Fruit fly (Drosophila melanogaster) whole organism: ENCODE results near the gene CaBP1.

Experiments used
- CG8478 ChIP-seq: fragments of >200 bp; optimal IDR thresholded peaks from 2 replicates; lab custom pipeline; 2018; ENCODE audit warnings: inconsistent platforms
- Dll ChIP-seq: fragments of >200 bp; optimal IDR thresholded peaks from 2 replicates; lab custom pipeline; 2017
- EcR ChIP-seq, 2 experiments: fragments of >200 bp; optimal IDR thresholded peaks; 2 replicates each; lab custom pipeline; 2017; ENCODE audit warnings: missing biosample characterization in 2 of 2, missing genetic modification characterization in 2 of 2, missing genetic modification reagents in 2 of 2
- pan ChIP-seq: fragments of >200 bp; optimal IDR thresholded peaks from 2 replicates; lab custom pipeline; 2017
- psq ChIP-seq: fragments of >200 bp; optimal IDR thresholded peaks from 2 replicates; lab custom pipeline; 2017
- usp ChIP-seq: fragments of >200 bp; optimal IDR thresholded peaks from 2 replicates; lab custom pipeline; 2017; ENCODE audit warnings: missing biosample characterization, missing genetic modification characterization, mixed read lengths

CaBP1 gene

DNA sequence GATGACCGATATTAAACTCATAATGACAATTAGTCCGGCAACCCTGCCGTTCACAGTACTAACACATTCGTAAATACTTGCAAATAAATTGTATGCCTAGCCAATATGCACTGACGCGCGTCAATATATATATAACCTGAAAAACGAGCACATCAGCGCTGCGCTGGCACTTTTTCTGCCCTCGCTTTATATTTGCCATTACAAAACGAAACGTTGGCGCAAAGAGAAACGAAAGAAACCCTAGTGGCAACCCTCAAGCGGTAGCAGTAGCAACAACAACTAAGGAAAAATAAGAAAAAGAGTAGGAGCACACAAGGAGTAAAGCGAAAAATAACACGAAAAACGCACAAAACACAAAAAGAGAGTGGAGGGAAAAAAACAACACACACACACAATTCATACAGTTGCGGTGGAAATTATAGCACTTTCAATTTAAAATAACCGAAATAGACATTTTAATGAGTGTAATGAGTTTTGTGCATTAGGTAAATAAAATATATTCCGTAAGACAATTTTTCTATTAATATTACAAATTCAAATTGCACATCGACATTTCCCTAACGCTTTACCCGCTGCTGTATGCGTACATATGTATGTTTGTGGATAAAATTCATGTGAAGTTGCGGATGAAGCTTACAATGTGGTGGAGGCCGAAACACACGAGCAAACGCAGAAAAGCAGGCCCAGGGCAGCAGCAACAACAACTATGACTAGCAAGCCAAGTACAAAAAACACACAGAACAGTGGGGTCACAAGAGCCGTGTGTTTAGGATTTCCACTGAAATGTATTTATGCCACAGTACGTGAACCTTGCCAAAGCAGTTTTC lies 5.6 kb downstream of the CaBP1 start:
- TF ChIP-seq usp (GFP tag; lab: Kevin White, UChicago) = no peak
- peak; percentile 75 for TF ChIP-seq psq
- no peak for TF ChIP-seq pan (lab: Kevin White, UChicago)

DNA sequence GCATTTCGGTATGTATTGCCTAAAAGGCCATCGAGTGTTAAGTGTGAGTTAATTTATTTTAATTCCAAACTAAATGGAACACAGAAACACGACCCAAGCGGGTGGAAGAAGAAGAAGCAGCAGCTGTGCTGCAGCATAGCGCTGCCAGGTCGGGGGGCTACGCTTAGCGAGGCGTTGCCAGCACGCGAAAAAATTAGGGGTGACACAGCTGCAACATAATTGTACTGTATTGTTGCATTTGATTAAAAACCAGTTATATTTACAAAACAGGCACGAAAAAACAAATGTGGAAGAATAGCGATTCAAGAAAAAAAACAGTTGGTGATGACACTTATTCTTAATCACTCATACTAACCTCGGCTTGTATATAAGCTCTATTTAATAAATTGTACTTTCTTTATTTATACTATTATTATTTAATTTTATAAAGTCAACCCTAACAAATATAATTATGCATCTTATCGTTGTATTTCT lies 6.3 kb downstream of the CaBP1 start:
- TF ChIP-seq psq (no peak), EcR (GFP tag; optimal IDR thresholded peaks at IDR 0.05; lab: Kevin White, UChicago) (no peak), CG8478 (lab: Kevin White, UChicago) (no peak)

DNA sequence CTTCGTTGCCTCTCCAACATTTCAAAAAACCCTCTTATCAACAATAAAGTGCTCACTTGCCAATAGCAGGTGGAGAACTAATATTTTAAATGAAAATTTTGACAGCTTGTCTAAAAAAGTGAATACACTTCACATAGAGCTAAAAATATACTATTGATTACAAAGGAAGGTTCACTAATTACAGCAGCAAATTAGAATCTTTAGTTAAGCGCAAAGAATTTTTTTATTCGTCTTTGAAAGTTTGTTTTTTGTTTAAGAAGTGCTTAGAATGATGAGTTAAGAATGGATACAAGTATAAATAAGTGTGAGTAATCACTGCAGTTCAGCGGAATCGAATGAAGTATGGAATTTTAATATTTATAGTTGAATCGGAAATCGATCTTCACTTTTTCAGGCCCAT lies 14.3 kb downstream of the CaBP1 start, which contains the start of gene CG44405:
TSS of gene CG44405 (minus strand) at position 101 of the 400 bp plus-strand sequence.
- TF ChIP-seq psq = no peak
- no peak for TF ChIP-seq Dll (lab: Kevin White, UChicago)
- TF ChIP-seq EcR (GFP tag; optimal IDR thresholded peaks at IDR 0.05; lab: Kevin White, UChicago) = no peak
- TF ChIP-seq usp (GFP tag; lab: Kevin White, UChicago) = no peak
- no peak for TF ChIP-seq CG8478 (lab: Kevin White, UChicago)
- TF ChIP-seq pan (lab: Kevin White, UChicago) = no peak

DNA sequence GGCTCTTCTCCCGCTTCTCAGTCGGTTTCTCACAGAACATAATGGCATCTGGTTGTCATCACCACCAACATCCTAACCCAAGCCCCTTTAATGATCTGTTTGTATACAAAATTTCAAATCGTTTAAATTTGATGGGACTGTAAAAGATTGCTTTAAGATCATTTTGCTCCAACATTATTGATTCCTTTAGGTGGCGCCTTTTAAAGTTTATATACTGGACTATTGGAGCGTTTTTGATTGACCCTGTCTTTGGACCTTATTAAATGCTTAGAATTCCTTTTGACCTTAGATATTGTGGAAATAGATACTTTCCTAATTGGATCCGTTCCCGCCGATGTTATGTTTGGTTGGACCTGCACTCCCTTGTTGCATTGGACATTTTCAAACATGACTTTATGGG lies 16.3 kb downstream of the CaBP1 start, which contains the start of gene CG42266:
TSS of gene CG42266 (minus strand) at position 101 of the 400 bp plus-strand sequence.
- TF ChIP-seq EcR (GFP tag; optimal IDR thresholded peaks at IDR 0.05; lab: Kevin White, UChicago) (no peak), usp (GFP tag; lab: Kevin White, UChicago) (no peak), pan (lab: Kevin White, UChicago) (no peak), Dll (lab: Kevin White, UChicago) (no peak), psq (no peak), CG8478 (lab: Kevin White, UChicago) (no peak)

DNA sequence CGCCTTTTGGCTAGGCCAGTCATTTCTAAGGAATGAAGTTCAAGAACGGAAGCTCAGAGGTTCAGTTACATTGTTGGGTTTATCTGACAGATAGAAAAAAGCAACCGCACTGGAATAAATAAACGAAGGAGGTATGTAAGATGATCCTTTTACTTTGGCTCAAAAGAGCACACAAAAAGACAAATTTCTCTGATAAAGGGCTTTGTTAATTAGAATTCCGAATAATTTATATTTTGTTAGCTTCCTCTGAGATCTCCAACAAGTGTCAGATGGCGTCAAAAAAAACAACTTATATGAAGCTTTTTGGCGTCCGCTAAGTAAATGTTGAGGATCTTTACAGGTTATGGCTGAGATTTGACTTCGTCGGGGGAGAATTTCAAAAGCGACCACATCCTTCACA lies 18.8 kb downstream of the CaBP1 start, which contains the start of gene CG31817:
TSS of gene CG31817 (minus strand) at position 101 of the 400 bp plus-strand sequence.
- TF ChIP-seq Dll (lab: Kevin White, UChicago) (no peak), pan (lab: Kevin White, UChicago) (no peak), EcR (GFP tag; optimal IDR thresholded peaks at IDR 0.05; lab: Kevin White, UChicago) (no peak), usp (GFP tag; lab: Kevin White, UChicago) (no peak), CG8478 (lab: Kevin White, UChicago) (no peak), psq (no peak)

DNA sequence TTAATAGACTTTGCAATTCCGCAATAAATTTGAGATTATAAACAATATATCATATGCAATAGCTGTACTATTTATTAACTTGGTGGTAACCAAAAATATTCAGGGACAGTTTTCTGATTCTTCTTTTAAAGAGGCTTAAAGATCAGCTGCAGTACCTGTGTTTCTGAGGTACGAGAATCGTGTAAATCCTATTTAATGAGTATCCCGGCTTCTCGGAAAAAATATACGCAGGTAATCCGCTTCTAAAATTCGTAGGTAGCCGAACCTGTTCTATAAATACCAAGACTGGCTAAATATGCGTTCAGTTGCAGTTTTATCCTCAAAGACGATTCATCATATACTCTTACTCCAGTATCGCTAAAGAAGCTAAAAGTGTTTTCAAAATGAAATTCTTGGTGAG lies 26.9 kb downstream of the CaBP1 start, which contains the start of gene CG4440:
TSS of gene CG4440 (plus strand) at position 301 of the 400 bp plus-strand sequence.
- TF ChIP-seq psq = no peak
- no peak for TF ChIP-seq CG8478 (lab: Kevin White, UChicago)
- no peak for TF ChIP-seq usp (GFP tag; lab: Kevin White, UChicago)
- TF ChIP-seq EcR (GFP tag; optimal IDR thresholded peaks at IDR 0.05; lab: Kevin White, UChicago) = no peak
- TF ChIP-seq pan (lab: Kevin White, UChicago) = no peak
- TF ChIP-seq Dll (lab: Kevin White, UChicago) = no peak

DNA sequence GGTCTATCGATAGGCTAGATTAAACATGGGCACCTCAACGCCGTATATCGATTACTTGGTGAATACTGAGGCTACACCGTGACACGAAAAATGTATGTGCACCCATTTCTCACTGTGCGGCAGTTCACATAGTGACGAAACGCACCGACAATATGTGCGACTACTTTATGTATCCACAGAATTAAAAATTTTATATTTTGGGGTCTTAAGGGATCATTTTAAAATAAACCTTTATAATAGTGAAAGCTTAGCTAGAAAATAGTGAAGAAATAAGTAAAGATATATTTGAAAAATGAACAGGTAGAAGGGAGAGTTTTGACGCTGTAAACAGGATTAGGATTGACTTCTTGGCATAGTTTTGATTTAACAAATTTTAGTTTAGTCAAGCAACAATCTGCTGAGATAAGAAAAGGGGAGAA lies 27.4 kb downstream of the CaBP1 start, which contains the start of gene mRpL4:
TSS of gene mRpL4 (minus strand) at position 31 of the 419 bp plus-strand sequence.
- TF ChIP-seq CG8478 (lab: Kevin White, UChicago) (no peak), usp (GFP tag; lab: Kevin White, UChicago) (no peak), psq (no peak), Dll (lab: Kevin White, UChicago) (no peak), pan (lab: Kevin White, UChicago) (no peak), EcR (GFP tag; optimal IDR thresholded peaks at IDR 0.05; lab: Kevin White, UChicago) (no peak)

DNA sequence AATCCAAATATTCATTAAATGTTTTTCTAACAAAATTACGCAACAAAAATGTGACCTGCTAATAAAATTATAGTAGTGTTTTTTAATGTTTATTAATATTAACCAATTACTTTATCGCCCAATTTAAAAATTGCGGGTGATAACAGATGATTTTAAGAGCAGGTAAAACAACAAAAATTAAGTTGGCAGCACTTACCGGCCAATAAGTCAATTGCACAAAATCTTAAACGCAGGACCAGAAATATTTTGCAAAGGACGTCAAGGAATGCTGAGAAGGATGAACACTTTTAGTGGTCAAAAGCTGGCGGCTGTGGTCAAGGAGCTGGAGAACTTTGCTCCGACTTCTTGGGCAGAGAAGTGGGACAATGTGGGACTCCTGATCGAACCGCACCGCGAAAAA lies 29.6 kb downstream of the CaBP1 start, which contains the start of gene CG4278:
TSS of gene CG4278 (plus strand) at position 178 of the 400 bp plus-strand sequence.
- no peak for TF ChIP-seq EcR (GFP tag; optimal IDR thresholded peaks at IDR 0.05; lab: Kevin White, UChicago)
- no peak for TF ChIP-seq pan (lab: Kevin White, UChicago)
- TF ChIP-seq CG8478 (lab: Kevin White, UChicago) = no peak
- no peak for TF ChIP-seq usp (GFP tag; lab: Kevin White, UChicago)
- TF ChIP-seq psq = no peak
- no peak for TF ChIP-seq Dll (lab: Kevin White, UChicago)

DNA sequence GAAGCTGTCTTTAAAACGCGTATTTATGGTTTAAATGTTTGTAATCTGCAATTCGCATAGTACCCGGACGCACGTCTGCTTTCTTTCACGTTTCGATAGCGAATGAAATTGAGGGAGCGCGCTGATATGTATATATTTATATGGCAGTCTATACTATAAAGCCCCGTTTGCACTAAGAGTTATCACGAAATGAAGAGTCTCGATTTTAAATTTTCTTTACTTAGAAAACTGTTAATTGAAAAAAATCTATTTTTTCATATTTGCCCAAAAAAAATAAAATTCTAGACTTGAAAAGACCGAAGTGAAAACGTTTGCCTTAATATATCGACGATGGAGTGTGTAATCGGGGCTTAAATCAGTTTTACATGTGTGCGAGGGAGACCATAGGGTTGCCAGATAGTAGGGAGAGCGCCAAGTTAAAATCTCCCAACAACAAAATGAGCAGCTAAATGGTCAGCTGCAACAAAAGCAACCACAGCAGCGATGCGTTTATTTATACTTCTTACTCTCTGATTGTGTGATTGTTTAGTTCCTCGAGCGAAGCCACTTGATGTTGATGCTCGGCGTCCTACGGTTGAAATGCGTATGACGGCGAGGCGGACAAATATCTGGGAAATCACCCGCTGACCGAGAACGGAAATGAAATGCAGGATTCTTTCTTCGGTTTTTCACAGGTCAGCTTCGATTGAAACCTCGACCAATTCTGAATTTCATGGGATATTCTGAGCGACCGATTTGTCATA lies 30.8 kb downstream of the CaBP1 start, which contains the start of gene cact:
TSS of gene cact (minus strand) at position 693 of the 743 bp plus-strand sequence.
- TF ChIP-seq psq (no peak), Dll (lab: Kevin White, UChicago) (no peak), pan (lab: Kevin White, UChicago) (no peak), EcR (GFP tag; optimal IDR thresholded peaks at IDR 0.05; lab: Kevin White, UChicago) (no peak), usp (GFP tag; lab: Kevin White, UChicago) (no peak), CG8478 (lab: Kevin White, UChicago) (no peak)

DNA sequence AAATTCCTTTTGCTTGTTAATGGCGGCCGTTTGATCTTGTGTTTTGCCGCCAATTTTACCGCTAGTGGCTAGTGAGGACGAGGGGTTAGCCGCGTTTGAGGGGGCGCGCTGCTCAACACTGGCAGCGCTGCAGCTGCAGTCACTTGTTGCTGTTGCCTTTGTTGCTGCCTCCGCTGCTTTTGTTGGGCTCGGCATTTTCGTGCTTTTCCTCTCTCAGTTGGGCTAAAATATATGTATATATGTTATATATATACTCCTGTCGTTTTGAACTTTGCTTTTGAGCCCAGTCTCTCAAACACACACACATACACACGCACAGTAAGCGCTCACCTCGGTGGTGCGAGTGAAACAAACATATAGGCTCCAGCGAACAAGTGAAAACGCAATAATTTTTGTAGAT lies 31.7 kb downstream of the CaBP1 start:
- no peak for TF ChIP-seq Dll (lab: Kevin White, UChicago)
- TF ChIP-seq CG8478 (lab: Kevin White, UChicago) = no peak
- no peak for TF ChIP-seq EcR (GFP tag; optimal IDR thresholded peaks at IDR 0.05; lab: Kevin White, UChicago)
- no peak for TF ChIP-seq pan (lab: Kevin White, UChicago)

DNA sequence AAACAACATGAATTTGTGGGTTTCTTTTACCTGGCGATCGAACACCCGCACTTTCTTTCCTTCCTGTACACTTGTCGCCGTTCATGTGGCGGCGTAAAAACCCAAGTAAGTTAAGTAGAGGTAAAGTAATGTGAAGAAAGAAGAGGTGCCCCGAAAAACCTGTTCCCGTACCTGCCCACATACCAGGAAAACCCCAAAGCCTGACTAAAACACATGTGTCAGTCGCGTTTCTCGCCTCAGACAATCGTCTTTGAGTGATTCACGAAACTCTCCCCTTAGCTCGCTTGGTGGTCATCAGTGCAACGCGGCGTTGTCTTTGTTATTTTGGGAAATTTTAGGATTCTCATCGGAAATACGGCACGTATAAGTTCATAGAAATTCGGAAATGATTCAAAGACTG lies 33.0 kb downstream of the CaBP1 start:
- no peak for TF ChIP-seq psq
- TF ChIP-seq usp (GFP tag; lab: Kevin White, UChicago) = no peak
- no peak for TF ChIP-seq EcR (GFP tag; optimal IDR thresholded peaks at IDR 0.05; lab: Kevin White, UChicago)
- TF ChIP-seq pan (lab: Kevin White, UChicago) = no peak
- TF ChIP-seq CG8478 (lab: Kevin White, UChicago) = no peak
- no peak for TF ChIP-seq Dll (lab: Kevin White, UChicago)
